Fruit fly (Drosophila melanogaster): ENCODE data around the gene pic.

The pic gene

DNA sequence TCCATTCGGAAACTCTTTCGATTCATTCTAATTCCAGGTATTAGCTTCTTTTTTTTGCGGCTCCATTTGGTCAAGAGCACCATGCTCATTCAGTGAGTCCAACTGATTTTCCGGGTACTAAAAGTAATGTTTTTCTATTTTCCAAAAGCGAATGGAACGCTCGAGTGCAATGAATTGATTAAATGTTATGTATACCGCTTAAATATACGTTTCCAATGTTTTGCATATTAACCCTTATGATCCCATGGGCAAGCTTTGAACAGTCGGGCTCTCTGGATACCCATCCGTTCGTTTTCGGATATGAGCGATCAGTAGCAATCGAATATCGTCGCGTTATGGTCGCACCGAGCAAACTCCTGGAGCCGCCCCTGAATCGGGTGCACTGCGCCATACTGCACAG lies 4.6 kb upstream of the pic start, which contains the start of gene CG31157:
Gene CG31157, plus strand, starts transcription at position 301 of the 400 bp plus-strand sequence.
- no peak for TF ChIP-seq tj (GFP tag; optimal IDR thresholded peaks at IDR 0.05)
- no peak for TF ChIP-seq CG11617 (GFP tag; optimal IDR thresholded peaks at IDR 0.05)
- no peak for TF ChIP-seq pad (GFP tag; optimal IDR thresholded peaks at IDR 0.05)

DNA sequence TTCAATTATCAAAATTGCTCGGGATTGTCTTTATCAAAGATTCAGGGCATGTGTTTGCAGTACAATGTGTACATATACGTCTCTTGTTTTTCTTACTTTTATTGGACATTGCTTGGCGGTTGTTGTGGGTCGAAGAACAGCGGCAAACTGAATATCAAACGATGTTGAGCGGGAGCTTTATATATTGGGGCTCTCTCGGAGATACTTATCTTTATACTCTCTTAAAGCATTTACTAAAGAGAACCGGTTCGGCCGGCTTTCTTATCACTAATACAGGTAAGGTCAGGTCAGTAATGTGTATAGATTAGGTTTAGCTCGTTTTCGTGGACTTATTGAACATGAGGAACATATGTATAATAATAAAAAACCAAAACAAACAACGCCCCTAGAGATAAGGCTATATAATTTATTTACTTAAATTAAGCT lies 734 bp upstream of the pic start, which contains the start of gene CG7966:
Gene CG7966, minus strand, starts transcription at position 156 of the 426 bp plus-strand sequence.
- TF ChIP-seq tj (GFP tag; optimal IDR thresholded peaks at IDR 0.05) (no peak), Mnt (GFP tag; optimal IDR thresholded peaks at IDR 0.05) (peak; percentile 80), pad (GFP tag; optimal IDR thresholded peaks at IDR 0.05) (no peak), Hr96 (GFP tag; optimal IDR thresholded peaks at IDR 0.05) (no peak), cnc (optimal IDR thresholded peaks at IDR 0.05) (no peak), CG1620 (GFP tag; optimal IDR thresholded peaks at IDR 0.05) (peak; percentile 16), CG5204 (GFP tag; optimal IDR thresholded peaks at IDR 0.05) (no peak), bab1 (GFP tag; optimal IDR thresholded peaks at IDR 0.05) (peak; percentile 93), CG7101 (tag; optimal IDR thresholded peaks at IDR 0.05) (peak; percentile 29), CG7045 (GFP tag; optimal IDR thresholded peaks at IDR 0.05) (peak; percentile 3), CG12768 (GFP tag; optimal IDR thresholded peaks at IDR 0.05) (peak; percentile 10), CG33017 (tag; optimal IDR thresholded peaks at IDR 0.05) (peak; percentile 33), CG14711 (tag; optimal IDR thresholded peaks at IDR 0.05) (peak; percentile 12), cic (GFP tag; optimal IDR thresholded peaks at IDR 0.05) (peak; percentile 52), Crg-1 (GFP tag; optimal IDR thresholded peaks at IDR 0.05) (no peak), kay (GFP tag; ENCODE audit: borderline replicate concordance) (no peak), ovo (GFP tag; optimal IDR thresholded peaks at IDR 0.05) (peak; percentile 37)

DNA sequence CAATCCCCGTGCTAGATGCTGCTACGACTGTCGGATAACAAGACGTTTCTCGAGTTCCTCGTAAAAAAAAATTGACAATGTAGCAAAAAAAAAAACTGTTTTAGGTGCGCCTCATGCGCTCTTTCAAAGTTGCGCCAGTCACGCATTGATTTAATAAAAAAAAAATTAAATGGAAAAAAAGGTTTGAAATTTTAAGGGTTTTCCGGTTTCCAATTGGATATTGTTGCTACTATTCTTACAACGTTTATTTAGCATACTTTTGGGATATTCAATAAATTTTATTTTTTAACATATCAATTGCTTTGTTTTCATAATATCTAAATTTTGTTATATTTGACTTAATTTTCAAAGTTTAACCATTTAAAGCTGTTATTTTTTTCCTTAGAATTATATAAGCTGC lies 4.5 kb downstream of the pic start:
- TF ChIP-seq Crg-1 (GFP tag; optimal IDR thresholded peaks at IDR 0.05) (no peak), CG33017 (tag; optimal IDR thresholded peaks at IDR 0.05) (no peak), CG14711 (tag; optimal IDR thresholded peaks at IDR 0.05) (no peak), Clk (GFP tag; optimal IDR thresholded peaks at IDR 0.05) (no peak), CG11617 (GFP tag; optimal IDR thresholded peaks at IDR 0.05) (no peak), Mnt (GFP tag; optimal IDR thresholded peaks at IDR 0.05) (no peak), bab1 (GFP tag; optimal IDR thresholded peaks at IDR 0.05) (no peak), CG7045 (GFP tag; optimal IDR thresholded peaks at IDR 0.05) (no peak), CG12768 (GFP tag; optimal IDR thresholded peaks at IDR 0.05) (no peak), CG5204 (GFP tag; optimal IDR thresholded peaks at IDR 0.05) (no peak), toe (GFP tag; optimal IDR thresholded peaks at IDR 0.05) (no peak), tj (GFP tag; optimal IDR thresholded peaks at IDR 0.05) (no peak), cnc (optimal IDR thresholded peaks at IDR 0.05) (no peak), CG1620 (GFP tag; optimal IDR thresholded peaks at IDR 0.05) (no peak), cic (GFP tag; optimal IDR thresholded peaks at IDR 0.05) (no peak), Hr96 (GFP tag; optimal IDR thresholded peaks at IDR 0.05) (no peak), ovo (GFP tag; optimal IDR thresholded peaks at IDR 0.05) (no peak), pad (GFP tag; optimal IDR thresholded peaks at IDR 0.05) (no peak), kay (GFP tag; ENCODE audit: borderline replicate concordance) (no peak), CG7101 (tag; optimal IDR thresholded peaks at IDR 0.05) (no peak)

DNA sequence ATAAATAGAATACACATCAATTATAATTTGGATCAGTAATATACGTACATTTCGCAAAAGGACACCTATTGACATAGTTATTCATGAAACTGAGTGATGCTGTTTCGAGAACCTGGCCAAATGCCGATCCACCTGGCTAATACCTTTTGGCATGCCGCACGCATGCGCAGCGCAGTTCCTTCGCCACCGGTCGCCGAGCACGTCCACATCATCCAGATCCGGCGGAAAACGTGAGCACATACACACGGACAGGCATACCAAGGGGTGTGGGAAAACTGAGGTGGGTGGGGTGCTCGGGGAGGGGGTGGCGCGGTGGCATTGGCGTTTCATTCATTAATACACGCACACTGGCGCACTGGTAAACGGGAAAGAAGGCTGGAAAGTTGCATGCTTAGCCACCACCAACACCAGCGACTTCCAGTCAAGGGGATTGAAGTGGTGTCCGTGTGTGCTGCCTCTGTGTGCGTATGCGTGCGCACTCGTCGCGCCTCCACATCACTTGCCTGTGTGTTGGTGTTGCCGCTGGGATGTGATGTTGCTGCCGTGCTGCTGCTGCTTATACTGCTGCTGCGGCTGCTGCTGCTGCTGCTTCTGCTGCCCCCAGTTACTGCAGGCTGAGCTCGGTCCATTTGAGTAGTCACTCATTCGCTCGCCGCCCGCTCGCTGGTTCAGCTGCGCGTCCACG lies 5.2 kb downstream of the pic start, which contains the start of gene sim:
Gene sim, plus strand, starts transcription at position 635 of the 685 bp plus-strand sequence.
- no peak for TF ChIP-seq CG11617 (GFP tag; optimal IDR thresholded peaks at IDR 0.05)
- no peak for TF ChIP-seq tj (GFP tag; optimal IDR thresholded peaks at IDR 0.05)
- no peak for TF ChIP-seq CG7101 (tag; optimal IDR thresholded peaks at IDR 0.05)
- no peak for TF ChIP-seq CG14711 (tag; optimal IDR thresholded peaks at IDR 0.05)
- TF ChIP-seq bab1 (GFP tag; optimal IDR thresholded peaks at IDR 0.05), result no peak
- no peak for TF ChIP-seq Crg-1 (GFP tag; optimal IDR thresholded peaks at IDR 0.05)
- no peak for TF ChIP-seq kay (GFP tag; ENCODE audit: borderline replicate concordance)
- TF ChIP-seq Mnt (GFP tag; optimal IDR thresholded peaks at IDR 0.05), result no peak
- no peak for TF ChIP-seq CG5204 (GFP tag; optimal IDR thresholded peaks at IDR 0.05)
- no peak for TF ChIP-seq CG33017 (tag; optimal IDR thresholded peaks at IDR 0.05)
- TF ChIP-seq CG12768 (GFP tag; optimal IDR thresholded peaks at IDR 0.05), result no peak
- no peak for TF ChIP-seq Hr96 (GFP tag; optimal IDR thresholded peaks at IDR 0.05)
- TF ChIP-seq Clk (GFP tag; optimal IDR thresholded peaks at IDR 0.05), result no peak
- no peak for TF ChIP-seq pad (GFP tag; optimal IDR thresholded peaks at IDR 0.05)
- no peak for TF ChIP-seq cic (GFP tag; optimal IDR thresholded peaks at IDR 0.05)

DNA sequence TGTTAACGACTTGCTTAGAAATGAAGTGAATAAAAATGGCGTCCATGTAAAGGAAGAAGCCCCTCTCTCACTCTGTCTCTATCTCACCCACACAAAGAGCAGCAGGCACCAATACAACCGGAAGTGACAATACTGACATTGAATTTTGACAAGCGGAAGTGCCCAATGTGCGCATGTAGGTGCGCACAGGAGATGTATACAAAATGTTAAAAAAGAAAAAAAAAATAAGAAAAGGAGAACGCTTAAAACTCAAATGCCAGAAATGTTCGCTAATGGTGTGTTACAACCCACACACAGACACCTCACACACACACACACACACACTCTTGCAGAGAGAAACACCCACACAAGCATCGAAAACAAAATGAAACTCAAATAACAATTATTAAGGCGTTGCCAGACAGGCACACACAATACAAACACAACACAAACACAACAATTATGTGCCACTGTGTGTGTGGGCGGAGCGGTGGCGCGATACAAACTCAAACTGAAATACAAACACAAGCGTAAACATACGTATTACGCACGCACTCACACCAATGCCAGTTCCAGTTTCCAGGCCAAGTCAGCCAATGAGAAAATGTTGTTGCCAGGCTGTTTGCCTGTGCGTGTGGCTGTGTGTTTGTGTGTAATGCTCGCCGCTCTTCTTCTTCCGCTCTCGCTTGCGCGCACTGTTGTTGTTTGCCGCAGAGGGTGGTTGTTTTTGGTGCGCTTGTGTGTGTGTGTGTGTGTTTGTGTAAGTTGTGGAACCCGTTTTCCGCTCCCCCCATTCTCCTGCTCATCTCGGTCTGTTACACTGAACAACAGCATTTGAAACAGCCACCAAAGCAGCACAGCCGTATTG lies 11.9 kb downstream of the pic start:
- TF ChIP-seq CG14711 (tag; optimal IDR thresholded peaks at IDR 0.05), result no peak
- no peak for TF ChIP-seq CG12768 (GFP tag; optimal IDR thresholded peaks at IDR 0.05)
- no peak for TF ChIP-seq CG7045 (GFP tag; optimal IDR thresholded peaks at IDR 0.05)
- no peak for TF ChIP-seq cnc (optimal IDR thresholded peaks at IDR 0.05)
- no peak for TF ChIP-seq ovo (GFP tag; optimal IDR thresholded peaks at IDR 0.05)

DNA sequence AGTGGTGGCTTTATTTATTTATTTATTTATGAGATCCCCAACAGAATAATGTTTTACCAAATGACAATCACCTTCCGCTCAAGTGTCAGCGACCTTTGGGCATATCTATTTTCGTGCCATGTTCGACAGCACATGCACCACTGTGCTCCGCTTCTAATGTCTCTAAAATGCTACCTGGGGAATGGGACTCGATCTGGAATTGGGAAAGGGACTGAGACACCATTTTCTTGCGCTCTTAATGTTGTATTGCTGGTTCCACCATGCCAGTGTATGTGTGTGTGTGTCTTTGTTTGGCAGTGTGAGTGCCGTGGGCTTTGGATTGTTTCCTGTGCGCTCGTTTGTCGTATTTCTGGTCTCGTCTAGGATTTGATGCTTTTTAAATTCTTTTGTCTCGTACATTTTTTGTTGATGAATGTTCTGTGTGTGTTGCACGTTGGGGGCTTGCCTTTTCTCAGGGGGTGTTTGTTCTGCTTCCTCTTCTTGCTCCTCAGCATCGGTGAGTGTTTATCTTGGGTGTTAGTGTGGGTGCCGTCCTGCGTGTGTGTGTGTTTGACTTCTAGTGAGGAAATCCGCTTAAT lies 13.2 kb downstream of the pic start:
- no peak for TF ChIP-seq Crg-1 (GFP tag; optimal IDR thresholded peaks at IDR 0.05)
- no peak for TF ChIP-seq CG14711 (tag; optimal IDR thresholded peaks at IDR 0.05)
- TF ChIP-seq CG7045 (GFP tag; optimal IDR thresholded peaks at IDR 0.05), result no peak
- TF ChIP-seq Hr96 (GFP tag; optimal IDR thresholded peaks at IDR 0.05), result no peak
- TF ChIP-seq Mnt (GFP tag; optimal IDR thresholded peaks at IDR 0.05), result no peak
- TF ChIP-seq CG11617 (GFP tag; optimal IDR thresholded peaks at IDR 0.05), result no peak
- TF ChIP-seq cnc (optimal IDR thresholded peaks at IDR 0.05), result no peak
- TF ChIP-seq ovo (GFP tag; optimal IDR thresholded peaks at IDR 0.05), result no peak
- TF ChIP-seq CG5204 (GFP tag; optimal IDR thresholded peaks at IDR 0.05), result no peak
- TF ChIP-seq CG33017 (tag; optimal IDR thresholded peaks at IDR 0.05), result no peak
- TF ChIP-seq pad (GFP tag; optimal IDR thresholded peaks at IDR 0.05), result no peak

Measured in whole organism, adult.